Worm (Caenorhabditis elegans): ENCODE data around the gene ZK809.8.

ce11 chrIV:11625482-11625881 lies 23.4 kb downstream of the ZK809.8 start, which contains the start of gene lys-5:
- TF ChIP-seq tbx-2 (tag; optimal IDR thresholded peaks at IDR 0.05) (no peak), nhr-11 (tag; optimal IDR thresholded peaks at IDR 0.05) (no peak), pat-9 (tag; optimal IDR thresholded peaks at IDR 0.05) (no peak), rnt-1 (tag; optimal IDR thresholded peaks at IDR 0.05) (no peak), hlh-15 (tag; optimal IDR thresholded peaks at IDR 0.05) (no peak), ztf-16 (tag; optimal IDR thresholded peaks at IDR 0.05) (no peak), pqm-1 (tag; optimal IDR thresholded peaks at IDR 0.05) (no peak), F13H6.1 (tag; optimal IDR thresholded peaks at IDR 0.05) (no peak), ets-4 (tag; optimal IDR thresholded peaks at IDR 0.05) (no peak), nfya-1 (tag; optimal IDR thresholded peaks at IDR 0.05) (no peak), pha-4 (tag; optimal IDR thresholded peaks at IDR 0.05) (no peak)

Measured in whole organism, late embryonic.